Worm (Caenorhabditis elegans) whole organism, mixed stage, embryonic: ENCODE measurements around the gene Y48A5A.1.

Experiments
- elt-3 ChIP-seq: fragments of 150-350 bp; optimal IDR thresholded peaks from 2 replicates; lab custom pipeline; 2014; ENCODE audit warnings: missing biosample characterization, missing genetic modification characterization
- lsy-2 ChIP-seq: fragments of 150-350 bp; optimal IDR thresholded peaks from 2 replicates; lab custom pipeline; 2014; ENCODE audit warnings: missing biosample characterization, missing genetic modification characterization
- nhr-12 ChIP-seq: fragments of 150-350 bp; optimal IDR thresholded peaks from 2 replicates; lab custom pipeline; 2014; ENCODE audit warnings: missing biosample characterization, missing genetic modification characterization
- nhr-28 ChIP-seq: fragments of 150-350 bp; optimal IDR thresholded peaks from 2 replicates; lab custom pipeline; 2014; ENCODE audit warnings: missing biosample characterization, missing genetic modification characterization
- snpc-4 ChIP-seq: fragments of 150-350 bp; optimal IDR thresholded peaks from 2 replicates; lab custom pipeline; 2014; ENCODE audit warnings: missing biosample characterization, missing genetic modification characterization

DNA sequence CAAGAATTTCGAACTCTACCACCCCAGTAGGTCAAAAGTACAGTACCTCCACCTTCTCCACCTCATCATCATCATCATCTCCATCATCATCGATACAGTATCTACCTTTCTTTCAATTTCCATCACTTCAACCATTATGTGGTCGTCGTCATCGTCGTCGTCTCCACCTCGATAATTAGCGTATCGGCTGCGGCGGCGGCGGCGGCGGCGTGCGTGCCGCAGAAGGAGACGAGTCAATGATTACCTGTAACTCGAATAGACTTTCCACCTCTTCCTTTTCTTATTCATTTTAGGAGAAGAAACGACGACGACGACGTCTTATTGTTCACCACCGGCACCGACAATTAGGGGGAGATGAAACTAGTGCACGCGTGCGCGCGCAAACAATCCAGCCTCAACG, 49.7 kb upstream of the Y48A5A.1 start:
- TF ChIP-seq lsy-2 (tag; lab: Kevin White, UChicago) (no peak), snpc-4 (tag; lab: Kevin White, UChicago) (no peak), nhr-12 (tag; lab: Kevin White, UChicago) (no peak), nhr-28 (tag; lab: Kevin White, UChicago) (no peak), elt-3 (tag; lab: Kevin White, UChicago) (no peak)
